Fruit fly (Drosophila melanogaster): ENCODE measurements around the gene CG1677.

Gene CG1677

DNA sequence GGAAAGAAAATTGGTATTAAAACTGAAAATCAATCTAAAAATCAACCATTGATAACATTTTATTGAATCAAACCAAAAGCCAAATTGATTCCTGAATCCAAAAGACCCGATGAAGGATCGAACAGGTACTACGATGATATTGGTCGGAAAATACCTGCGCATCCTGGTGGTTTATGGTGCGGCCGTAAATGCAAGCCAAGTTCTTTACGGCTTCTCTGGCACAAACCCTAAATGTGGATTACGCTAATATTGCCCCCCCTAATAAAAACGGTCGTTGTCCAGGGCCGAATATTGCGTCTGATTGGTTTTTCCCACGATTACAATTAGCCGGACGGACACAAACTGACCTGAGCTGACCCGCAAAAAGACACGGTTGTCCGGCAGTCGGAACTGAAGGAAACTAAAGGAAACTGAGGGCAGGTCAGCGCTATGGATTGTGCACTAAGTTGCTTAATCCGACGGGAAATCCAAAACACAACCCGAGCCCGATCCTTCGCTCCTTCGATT, 108.8 kb downstream of the CG1677 start:
- no peak for TF ChIP-seq CG5204 (GFP tag; optimal IDR thresholded peaks at IDR 0.05)
- TF ChIP-seq CG7045 (GFP tag; optimal IDR thresholded peaks at IDR 0.05): no peak
- TF ChIP-seq bab1 (GFP tag; optimal IDR thresholded peaks at IDR 0.05): no peak
- TF ChIP-seq CG1620 (GFP tag; optimal IDR thresholded peaks at IDR 0.05): no peak
- TF ChIP-seq Crg-1 (GFP tag; optimal IDR thresholded peaks at IDR 0.05): no peak
- no peak for TF ChIP-seq CG33017 (tag; optimal IDR thresholded peaks at IDR 0.05)
- no peak for TF ChIP-seq Mnt (GFP tag; optimal IDR thresholded peaks at IDR 0.05)
- TF ChIP-seq pad (GFP tag; optimal IDR thresholded peaks at IDR 0.05): no peak
- no peak for TF ChIP-seq Hr96 (GFP tag; optimal IDR thresholded peaks at IDR 0.05)
- no peak for TF ChIP-seq CG11617 (GFP tag; optimal IDR thresholded peaks at IDR 0.05)
- no peak for TF ChIP-seq toe (GFP tag; optimal IDR thresholded peaks at IDR 0.05)
- no peak for TF ChIP-seq kay (GFP tag; ENCODE audit: borderline replicate concordance)

DNA sequence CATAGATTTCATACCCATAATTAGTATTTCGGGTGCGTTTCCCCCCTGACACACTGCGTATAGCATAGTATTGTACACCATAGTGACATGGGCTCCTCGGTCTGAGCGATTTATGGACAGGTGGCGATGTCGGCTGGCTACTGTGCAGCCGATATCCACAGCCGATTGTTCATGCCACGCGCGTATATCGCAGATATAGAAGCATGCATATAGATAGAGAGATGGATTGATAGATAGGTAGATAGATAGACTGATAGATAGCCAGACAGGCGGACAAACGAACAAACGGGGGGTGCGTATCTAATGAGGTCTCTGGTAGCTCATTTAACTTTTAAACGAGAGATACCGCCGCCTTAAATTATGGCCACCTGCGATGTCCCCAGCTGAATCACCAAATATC, 109.6 kb downstream of the CG1677 start:
- TF ChIP-seq bab1 (GFP tag; optimal IDR thresholded peaks at IDR 0.05) (no peak), Hr96 (GFP tag; optimal IDR thresholded peaks at IDR 0.05) (no peak), CG11617 (GFP tag; optimal IDR thresholded peaks at IDR 0.05) (no peak), Mnt (GFP tag; optimal IDR thresholded peaks at IDR 0.05) (no peak), toe (GFP tag; optimal IDR thresholded peaks at IDR 0.05) (no peak), kay (GFP tag; ENCODE audit: borderline replicate concordance) (no peak), pad (GFP tag; optimal IDR thresholded peaks at IDR 0.05) (no peak), CG7101 (tag; optimal IDR thresholded peaks at IDR 0.05) (no peak), cic (GFP tag; optimal IDR thresholded peaks at IDR 0.05) (no peak), cnc (optimal IDR thresholded peaks at IDR 0.05) (no peak), CG7045 (GFP tag; optimal IDR thresholded peaks at IDR 0.05) (no peak), CG12768 (GFP tag; optimal IDR thresholded peaks at IDR 0.05) (no peak), tj (GFP tag; optimal IDR thresholded peaks at IDR 0.05) (no peak), CG5204 (GFP tag; optimal IDR thresholded peaks at IDR 0.05) (no peak), Crg-1 (GFP tag; optimal IDR thresholded peaks at IDR 0.05) (no peak), CG1620 (GFP tag; optimal IDR thresholded peaks at IDR 0.05) (no peak), CG33017 (tag; optimal IDR thresholded peaks at IDR 0.05) (no peak)

DNA sequence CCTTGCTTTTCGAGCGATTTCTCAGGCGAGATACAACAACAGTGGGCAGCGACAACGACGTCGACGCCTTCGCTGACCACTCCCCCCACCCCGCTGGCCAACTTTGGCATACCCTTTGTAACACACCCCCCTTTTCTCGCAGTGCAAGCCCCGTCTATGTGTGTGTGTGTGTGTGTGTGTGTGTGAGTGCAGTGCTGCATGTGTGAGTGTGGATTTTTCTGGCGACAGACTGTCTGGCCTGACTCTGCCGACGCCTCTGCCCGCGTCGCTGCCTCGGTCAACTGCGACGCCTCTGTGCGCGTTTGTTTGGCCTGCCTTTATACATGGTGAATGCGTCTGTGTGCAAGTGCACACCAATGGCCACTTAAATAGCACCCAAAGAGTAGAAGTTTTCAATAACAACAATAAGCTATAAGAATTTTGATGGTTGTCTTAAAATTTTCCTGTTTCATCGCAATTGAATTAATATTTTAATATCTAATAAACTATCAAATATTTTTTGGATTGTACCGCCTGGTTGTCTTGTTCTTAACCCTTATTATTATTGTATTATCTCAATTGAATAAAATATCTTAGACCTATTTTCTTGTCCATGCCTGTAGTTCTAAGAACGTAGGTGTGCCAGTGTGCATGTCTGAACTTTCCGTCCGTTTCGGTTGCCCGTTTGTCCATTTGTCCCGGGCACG, 111.6 kb downstream of the CG1677 start:
- TF ChIP-seq CG12768 (GFP tag; optimal IDR thresholded peaks at IDR 0.05) (peak; percentile 93), Clk (GFP tag; optimal IDR thresholded peaks at IDR 0.05) (peak; percentile 74), CG14711 (tag; optimal IDR thresholded peaks at IDR 0.05) (peak; percentile 90), Mnt (GFP tag; optimal IDR thresholded peaks at IDR 0.05) (peak; percentile 49), CG7101 (tag; optimal IDR thresholded peaks at IDR 0.05) (peak; percentile 94), CG7045 (GFP tag; optimal IDR thresholded peaks at IDR 0.05) (peak; percentile 89), tj (GFP tag; optimal IDR thresholded peaks at IDR 0.05) (peak; percentile 77), cic (GFP tag; optimal IDR thresholded peaks at IDR 0.05) (peak; percentile 68), toe (GFP tag; optimal IDR thresholded peaks at IDR 0.05) (peak; percentile 72), ovo (GFP tag; optimal IDR thresholded peaks at IDR 0.05) (peak; percentile 71), CG11617 (GFP tag; optimal IDR thresholded peaks at IDR 0.05) (peak; percentile 86), bab1 (GFP tag; optimal IDR thresholded peaks at IDR 0.05) (peak; percentile 93), pad (GFP tag; optimal IDR thresholded peaks at IDR 0.05) (peak; percentile 83), kay (GFP tag; ENCODE audit: borderline replicate concordance) (no peak), CG33017 (tag; optimal IDR thresholded peaks at IDR 0.05) (peak; percentile 92), Crg-1 (GFP tag; optimal IDR thresholded peaks at IDR 0.05) (peak; percentile 78), CG1620 (GFP tag; optimal IDR thresholded peaks at IDR 0.05) (peak; percentile 54), CG5204 (GFP tag; optimal IDR thresholded peaks at IDR 0.05) (peak; percentile 69), cnc (optimal IDR thresholded peaks at IDR 0.05) (no peak), Hr96 (GFP tag; optimal IDR thresholded peaks at IDR 0.05) (peak; percentile 14)

DNA sequence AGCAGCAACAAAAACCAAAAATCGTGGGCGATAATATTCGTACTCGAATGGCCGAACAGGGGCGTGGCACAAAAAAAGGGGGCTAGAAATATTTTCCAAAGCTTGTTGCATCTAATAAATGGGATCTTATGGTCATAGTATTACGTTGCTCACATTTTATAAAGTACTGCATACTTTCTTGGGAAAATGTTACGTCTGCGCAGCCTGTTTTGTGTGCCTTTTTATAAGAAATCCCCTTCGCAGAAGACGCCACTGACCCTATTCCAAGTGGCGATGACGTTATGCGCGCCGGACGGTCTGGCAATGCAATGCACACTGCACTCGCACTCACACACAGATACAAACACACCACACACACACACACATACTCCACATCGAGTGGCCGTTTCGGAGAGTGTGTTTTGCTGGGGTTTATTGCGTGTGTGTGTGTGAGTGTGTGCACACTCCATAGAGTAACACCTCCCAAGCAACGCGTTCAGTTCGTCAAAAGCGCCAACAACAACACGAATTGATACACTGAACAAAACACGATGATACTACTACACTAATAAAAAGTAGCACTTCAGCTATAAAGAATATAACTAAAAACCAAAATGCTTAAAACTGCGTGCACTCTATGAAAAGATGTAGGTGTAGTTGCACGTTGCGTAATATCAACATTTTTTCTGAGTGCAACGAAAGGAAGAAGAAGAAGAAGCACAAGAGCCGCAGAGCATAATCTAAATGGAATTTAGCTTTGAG, 112.3 kb downstream of the CG1677 start:
- TF ChIP-seq CG7101 (tag; optimal IDR thresholded peaks at IDR 0.05) (peak; percentile 90), Mnt (GFP tag; optimal IDR thresholded peaks at IDR 0.05) (peak; percentile 69), CG5204 (GFP tag; optimal IDR thresholded peaks at IDR 0.05) (peak; percentile 76), Clk (GFP tag; optimal IDR thresholded peaks at IDR 0.05) (peak; percentile 74), kay (GFP tag; ENCODE audit: borderline replicate concordance) (peak; percentile 51), Hr96 (GFP tag; optimal IDR thresholded peaks at IDR 0.05) (peak; percentile 83), CG14711 (tag; optimal IDR thresholded peaks at IDR 0.05) (peak; percentile 81), CG33017 (tag; optimal IDR thresholded peaks at IDR 0.05) (peak; percentile 66), cnc (optimal IDR thresholded peaks at IDR 0.05) (no peak), ovo (GFP tag; optimal IDR thresholded peaks at IDR 0.05) (peak; percentile 42), CG7045 (GFP tag; optimal IDR thresholded peaks at IDR 0.05) (peak; percentile 74), pad (GFP tag; optimal IDR thresholded peaks at IDR 0.05) (peak; percentile 81), cic (GFP tag; optimal IDR thresholded peaks at IDR 0.05) (peak; percentile 54), toe (GFP tag; optimal IDR thresholded peaks at IDR 0.05) (peak; percentile 79), CG1620 (GFP tag; optimal IDR thresholded peaks at IDR 0.05) (peak; percentile 85), Crg-1 (GFP tag; optimal IDR thresholded peaks at IDR 0.05) (peak; percentile 83), tj (GFP tag; optimal IDR thresholded peaks at IDR 0.05) (peak; percentile 68), CG12768 (GFP tag; optimal IDR thresholded peaks at IDR 0.05) (peak; percentile 91), CG11617 (GFP tag; optimal IDR thresholded peaks at IDR 0.05) (peak; percentile 88), bab1 (GFP tag; optimal IDR thresholded peaks at IDR 0.05) (peak; percentile 85)

DNA sequence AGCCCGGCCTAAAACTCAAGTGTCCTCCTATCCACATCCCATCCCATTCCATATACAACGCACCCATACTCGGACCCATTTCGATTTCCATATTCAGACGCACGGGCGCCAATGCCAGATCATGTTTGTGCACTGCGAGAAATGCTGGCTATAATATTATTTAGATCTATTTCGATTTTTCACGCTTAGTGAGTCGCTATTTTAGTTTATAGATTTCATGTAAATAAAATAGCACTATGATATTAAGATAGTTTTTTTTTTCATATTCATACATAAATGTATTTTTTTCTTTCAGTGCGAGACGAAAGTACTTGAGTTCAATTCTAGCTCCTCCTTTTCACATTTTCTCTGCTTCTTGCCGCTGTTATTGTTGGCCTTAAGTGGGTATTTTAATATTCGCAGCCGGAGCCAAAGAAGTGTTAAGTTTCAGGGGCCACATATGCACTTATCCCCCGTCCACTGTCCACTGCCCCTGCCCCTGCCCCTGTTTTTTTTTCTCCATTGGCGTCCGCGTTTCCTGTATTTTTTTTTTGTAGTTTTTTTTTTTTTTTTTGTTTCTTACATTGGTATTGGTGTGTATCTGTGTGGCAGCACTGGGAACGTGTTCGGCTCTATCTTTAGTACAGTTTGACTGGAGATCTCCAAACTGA, 113.6 kb downstream of the CG1677 start:
- TF ChIP-seq kay (GFP tag; ENCODE audit: borderline replicate concordance) (peak; percentile 32), CG7045 (GFP tag; optimal IDR thresholded peaks at IDR 0.05) (no peak), CG14711 (tag; optimal IDR thresholded peaks at IDR 0.05) (peak; percentile 19), CG33017 (tag; optimal IDR thresholded peaks at IDR 0.05) (peak; percentile 1)
